Fruit fly (Drosophila melanogaster) whole organism, wandering third instar larva: ENCODE results near the gene gdl.

Experiments used
- Abd-B ChIP-seq: fragments of >200 bp; optimal IDR thresholded peaks from 2 replicates; lab custom pipeline; 2017; ENCODE audit warnings: missing biosample characterization, missing genetic modification characterization
- CG32264 ChIP-seq: fragments of 200-800 bp; sonication (Bioruptor generic); optimal IDR thresholded peaks from 2 replicates; lab custom pipeline; 2016; ENCODE audit warnings: missing biosample characterization, missing genetic modification characterization
- CG9705 ChIP-seq: fragments of 200-800 bp; sonication (Bioruptor generic); optimal IDR thresholded peaks from 2 replicates; lab custom pipeline; 2018; ENCODE audit warnings: missing biosample characterization, mild to moderate bottlenecking, missing genetic modification characterization
- CrebA ChIP-seq: fragments of 200-800 bp; sonication (Bioruptor generic); optimal IDR thresholded peaks from 2 replicates; lab custom pipeline; 2016; ENCODE audit warnings: missing biosample characterization, mild to moderate bottlenecking, missing genetic modification characterization, borderline replicate concordance
- Dfd ChIP-seq: fragments of >200 bp; optimal IDR thresholded peaks from 2 replicates; lab custom pipeline; 2017; ENCODE audit warnings: missing biosample characterization, missing genetic modification characterization
- Dif ChIP-seq: fragments of 200-275, 200-300 bp; sonication (Bioruptor generic); optimal IDR thresholded peaks from 2 replicates; lab custom pipeline; 2018; ENCODE audit warnings: missing biosample characterization, missing genetic modification characterization; ENCODE audit not compliant: partially characterized antibody
- GATAd ChIP-seq: sonication (Bioruptor generic); optimal IDR thresholded peaks from 2 replicates; lab custom pipeline; 2016; ENCODE audit warnings: missing biosample characterization, missing genetic modification characterization
- HLH106 ChIP-seq: fragments of 200-800 bp; optimal IDR thresholded peaks from 3 replicates; lab custom pipeline; 2019; ENCODE audit warnings: missing biosample characterization, mild to moderate bottlenecking, missing genetic modification characterization, moderate library complexity
- Hr78 ChIP-seq: fragments of >200 bp; optimal IDR thresholded peaks from 2 replicates; lab custom pipeline; 2017; ENCODE audit warnings: missing biosample characterization, missing genetic modification characterization
- Hr83 ChIP-seq: fragments of 200-300 bp; sonication (Bioruptor generic); optimal IDR thresholded peaks from 2 replicates; lab custom pipeline; 2016; ENCODE audit warnings: missing biosample characterization, mild to moderate bottlenecking, missing genetic modification characterization, moderate library complexity; ENCODE audit not compliant: poor library complexity, severe bottlenecking
- Mio ChIP-seq: sonication (Bioruptor generic); optimal IDR thresholded peaks from 2 replicates; lab custom pipeline; 2016; ENCODE audit warnings: missing biosample characterization, missing genetic modification characterization
- Myc ChIP-seq: fragments of >200 bp; optimal IDR thresholded peaks from 2 replicates; lab custom pipeline; 2017
- N ChIP-seq: fragments of >200 bp; optimal IDR thresholded peaks from 2 replicates; lab custom pipeline; 2018; ENCODE audit warnings: missing biosample characterization, missing external identifiers, missing genetic modification characterization
- OdsH ChIP-seq: fragments of 200-800 bp; sonication (Bioruptor generic); optimal IDR thresholded peaks from 2 replicates; lab custom pipeline; 2016; ENCODE audit warnings: missing biosample characterization, mild to moderate bottlenecking, missing genetic modification characterization
- Rel ChIP-seq, 2 experiments: fragments of 200-800 bp; sonication (Bioruptor generic) in 1 of 2; optimal IDR thresholded peaks; 2 replicates in 1 of 2; 3 replicates in 1 of 2; lab custom pipeline; 2016 to 2019; ENCODE audit warnings: mild to moderate bottlenecking in 2 of 2, missing biosample characterization in 2 of 2, missing genetic modification characterization in 2 of 2, moderate library complexity in 1 of 2
- Sp1 ChIP-seq: fragments of 200-800 bp; sonication (Bioruptor generic); optimal IDR thresholded peaks from 3 replicates; lab custom pipeline; 2019; ENCODE audit warnings: missing biosample characterization, mild to moderate bottlenecking, missing genetic modification characterization, moderate library complexity
- Vsx2 ChIP-seq: fragments of 200-300, 225-300 bp; sonication (Bioruptor generic); optimal IDR thresholded peaks from 2 replicates; lab custom pipeline; 2018; ENCODE audit warnings: missing biosample characterization, missing genetic modification characterization; ENCODE audit not compliant: partially characterized antibody
- br ChIP-seq: fragments of 200-800 bp; sonication (Bioruptor generic); optimal IDR thresholded peaks from 2 replicates; lab custom pipeline; 2016; ENCODE audit warnings: missing biosample characterization, missing genetic modification characterization
- brk ChIP-seq: fragments of 200-800 bp; sonication (Bioruptor generic); optimal IDR thresholded peaks from 2 replicates; lab custom pipeline; 2016; ENCODE audit warnings: missing biosample characterization, mild to moderate bottlenecking, missing genetic modification characterization
- dl ChIP-seq, 2 experiments: fragments of 175-275, 200-275 bp in 1 of 2; fragments of 200-275 bp in 1 of 2; sonication (Bioruptor generic); optimal IDR thresholded peaks; lab custom pipeline; 2018; ENCODE audit warnings: mild to moderate bottlenecking in 2 of 2, missing biosample characterization in 2 of 2, missing genetic modification characterization in 2 of 2, moderate library complexity in 2 of 2; ENCODE audit not compliant: partially characterized antibody in 2 of 2, insufficient read depth in 1 of 2
- ey ChIP-seq: fragments of 200-800 bp; sonication (Bioruptor generic); optimal IDR thresholded peaks from 2 replicates; lab custom pipeline; 2016; ENCODE audit warnings: missing biosample characterization, missing genetic modification characterization
- h ChIP-seq: fragments of 200-800 bp; sonication (Bioruptor generic); optimal IDR thresholded peaks from 3 replicates; lab custom pipeline; 2016; ENCODE audit warnings: missing biosample characterization, mild to moderate bottlenecking, missing genetic modification characterization
- jim ChIP-seq: fragments of 175-275, 200-325 bp; sonication (Bioruptor generic); optimal IDR thresholded peaks from 2 replicates; lab custom pipeline; 2016; ENCODE audit warnings: missing biosample characterization, mild to moderate bottlenecking, missing genetic modification characterization
- lola ChIP-seq: fragments of >200 bp; optimal IDR thresholded peaks from 2 replicates; lab custom pipeline; 2017; ENCODE audit warnings: missing biosample characterization, missing genetic modification characterization
- pan ChIP-seq: fragments of >200 bp; optimal IDR thresholded peaks from 2 replicates; lab custom pipeline; 2017
- psq ChIP-seq: fragments of 200-800 bp; sonication (Bioruptor generic); optimal IDR thresholded peaks from 3 replicates; lab custom pipeline; 2017; ENCODE audit warnings: missing biosample characterization, mild to moderate bottlenecking, missing genetic modification characterization, moderate library complexity
- rgr ChIP-seq: fragments of 200-800 bp; sonication (Bioruptor generic); optimal IDR thresholded peaks from 3 replicates; lab custom pipeline; 2016; ENCODE audit warnings: missing biosample characterization, mild to moderate bottlenecking, missing genetic modification characterization
- sage ChIP-seq: fragments of 200-800 bp; sonication (Bioruptor generic); optimal IDR thresholded peaks from 2 replicates; lab custom pipeline; 2016; ENCODE audit warnings: missing biosample characterization, mild to moderate bottlenecking, missing genetic modification characterization
- sv ChIP-seq: fragments of 200-800 bp; sonication (Bioruptor generic); optimal IDR thresholded peaks from 3 replicates; lab custom pipeline; 2016; ENCODE audit warnings: missing biosample characterization, missing genetic modification characterization
- tai ChIP-seq: sonication (Bioruptor generic); optimal IDR thresholded peaks from 2 replicates; lab custom pipeline; 2016; ENCODE audit warnings: missing biosample characterization, missing genetic modification characterization
- usp ChIP-seq: fragments of >200 bp; optimal IDR thresholded peaks from 2 replicates; lab custom pipeline; 2017; ENCODE audit warnings: missing biosample characterization, missing genetic modification characterization
- woc ChIP-seq: sonication (Bioruptor generic); optimal IDR thresholded peaks from 2 replicates; lab custom pipeline; 2016; ENCODE audit warnings: missing biosample characterization, mild to moderate bottlenecking, missing genetic modification characterization

Gene gdl

DNA sequence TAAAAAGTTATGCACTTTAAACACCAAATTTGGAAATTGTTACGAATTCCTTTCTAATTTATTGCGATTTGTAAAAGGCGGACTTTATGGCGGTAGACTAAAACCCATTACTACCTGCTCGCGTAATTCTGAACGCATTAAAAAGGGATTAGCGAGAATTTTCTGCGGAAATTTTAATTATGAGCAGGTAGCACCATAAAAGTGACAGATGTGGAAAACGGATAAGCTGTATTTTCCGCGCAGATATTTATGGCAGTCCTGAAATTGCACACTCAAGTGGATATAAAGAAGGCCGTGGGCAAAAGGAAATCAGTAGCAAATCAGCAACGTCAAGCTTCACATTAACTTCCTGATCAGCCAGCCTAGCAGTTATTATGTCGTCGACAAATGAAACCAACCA lies 495 bp upstream of the gdl start, which contains the start of gene Z600:
TSS of gene Z600 (plus strand) at position 312 of the 400 bp plus-strand sequence.
- TF ChIP-seq jim (GFP tag; lab: Kevin White, UChicago): no peak
- TF ChIP-seq lola (GFP tag; lab: Kevin White, UChicago): no peak
- TF ChIP-seq rgr (GFP tag; lab: Kevin White, UChicago): no peak
- no peak for TF ChIP-seq Mio
- no peak for TF ChIP-seq Hr83 (GFP tag; lab: Kevin White, UChicago)
- no peak for TF ChIP-seq GATAd (GFP tag; lab: Kevin White, UChicago)
- TF ChIP-seq Dfd (GFP tag; lab: Kevin White, UChicago): no peak
- no peak for TF ChIP-seq CG32264
- no peak for TF ChIP-seq Sp1
- no peak for TF ChIP-seq CrebA
- TF ChIP-seq dl (GFP tag; optimal IDR thresholded peaks at IDR 0.05; lab: Kevin White, UChicago; ENCODE audit: insufficient read depth in 1 of 2, partially characterized antibody in 2 of 2): no peak
- TF ChIP-seq Vsx2: no peak
- TF ChIP-seq pan (lab: Kevin White, UChicago): no peak
- TF ChIP-seq HLH106 (tag; lab: Kevin White, UChicago): no peak
- no peak for TF ChIP-seq brk (GFP tag; lab: Kevin White, UChicago)
- TF ChIP-seq Rel (GFP tag; optimal IDR thresholded peaks at IDR 0.05; lab: Kevin White, UChicago): no peak
- no peak for TF ChIP-seq Rel (tag; optimal IDR thresholded peaks at IDR 0.05; lab: Kevin White, UChicago)
- TF ChIP-seq sage (GFP tag; lab: Kevin White, UChicago): no peak
- no peak for TF ChIP-seq usp (GFP tag; lab: Kevin White, UChicago)

DNA sequence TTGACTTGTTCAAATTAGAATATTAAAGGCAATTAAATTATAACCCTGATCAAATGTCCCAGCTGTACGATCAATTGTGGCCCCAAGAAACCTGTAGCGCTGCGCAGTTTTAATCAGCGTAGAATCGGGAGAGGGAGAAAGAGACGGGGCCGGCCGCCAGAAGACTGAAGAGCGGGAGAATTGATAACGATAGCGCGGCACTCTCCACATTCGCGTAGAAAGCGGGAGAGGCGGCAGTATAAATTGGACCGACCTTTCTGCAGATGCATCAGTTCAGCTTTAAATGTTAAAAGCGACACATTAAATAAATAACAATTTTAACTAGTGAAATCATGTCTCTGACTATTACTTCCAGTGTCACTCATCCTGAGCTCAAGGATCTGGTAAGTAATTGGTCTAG lies 1.5 kb downstream of the gdl start, which contains the start of gene MsrA:
TSS of gene MsrA (plus strand) at position 266 of the 400 bp plus-strand sequence.
- TF ChIP-seq N (GFP tag; lab: Kevin White, UChicago) (no peak), dl (GFP tag; optimal IDR thresholded peaks at IDR 0.05; lab: Kevin White, UChicago; ENCODE audit: insufficient read depth in 1 of 2, partially characterized antibody in 2 of 2) (peak; percentile 74 to 84), br (no peak), Vsx2 (no peak), woc (no peak), Dfd (GFP tag; lab: Kevin White, UChicago) (no peak), OdsH (GFP tag; lab: Kevin White, UChicago) (peak; percentile 16), tai (no peak), h (GFP tag; lab: Kevin White, UChicago) (peak; percentile 28), sv (no peak), CG9705 (GFP tag; lab: Kevin White, UChicago) (no peak), Dif (GFP tag; lab: Kevin White, UChicago) (peak; percentile 81), HLH106 (tag; lab: Kevin White, UChicago) (no peak), CG32264 (no peak), GATAd (GFP tag; lab: Kevin White, UChicago) (no peak), rgr (GFP tag; lab: Kevin White, UChicago) (peak; percentile 9), Sp1 (peak; percentile 25), Rel (GFP tag; optimal IDR thresholded peaks at IDR 0.05; lab: Kevin White, UChicago) (no peak), Rel (tag; optimal IDR thresholded peaks at IDR 0.05; lab: Kevin White, UChicago) (no peak), CrebA (no peak), Abd-B (GFP tag; lab: Kevin White, UChicago) (no peak)
- TF ChIP-seq, all 38 proteins: peak for 6

DNA sequence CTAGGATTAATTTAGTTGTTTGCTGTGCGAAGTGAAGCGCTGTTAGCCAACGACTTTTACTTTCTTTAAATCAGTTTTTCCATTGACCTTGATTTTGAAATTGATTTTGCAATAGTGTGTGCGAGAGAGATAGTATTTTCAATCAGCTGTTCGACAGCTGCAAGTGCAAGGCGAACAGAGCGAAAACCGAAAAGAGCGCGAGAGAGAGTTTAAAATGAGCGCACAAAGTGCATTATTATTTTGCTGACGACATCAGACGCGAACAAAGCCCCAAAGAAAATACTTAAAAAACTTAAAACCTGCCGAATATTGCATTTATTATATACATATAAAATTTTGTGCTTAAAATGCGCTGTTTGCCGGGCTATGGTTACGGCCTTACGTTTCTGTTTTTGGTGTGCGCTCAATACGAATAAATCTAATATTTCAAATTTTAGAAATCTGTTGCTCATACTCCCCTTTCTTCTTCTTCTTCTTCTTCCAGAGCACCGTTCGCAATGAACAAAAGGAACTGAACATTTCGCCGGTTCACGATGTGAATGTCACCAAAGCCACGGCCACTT lies 2.5 kb downstream of the gdl start:
- TF ChIP-seq ey (GFP tag; lab: Kevin White, UChicago) (no peak), rgr (GFP tag; lab: Kevin White, UChicago) (peak; percentile 11), sage (GFP tag; lab: Kevin White, UChicago) (peak; percentile 18), sv (no peak), Rel (GFP tag; optimal IDR thresholded peaks at IDR 0.05; lab: Kevin White, UChicago) (no peak), Rel (tag; optimal IDR thresholded peaks at IDR 0.05; lab: Kevin White, UChicago) (peak; percentile 2), Dif (GFP tag; lab: Kevin White, UChicago) (peak; percentile 57), Myc (no peak), dl (GFP tag; optimal IDR thresholded peaks at IDR 0.05; lab: Kevin White, UChicago; ENCODE audit: insufficient read depth in 1 of 2, partially characterized antibody in 2 of 2) (peak; percentile 44 to 66), Hr78 (GFP tag; lab: Kevin White, UChicago) (no peak), psq (GFP tag; lab: Kevin White, UChicago) (no peak), brk (GFP tag; lab: Kevin White, UChicago) (peak; percentile 49)

DNA sequence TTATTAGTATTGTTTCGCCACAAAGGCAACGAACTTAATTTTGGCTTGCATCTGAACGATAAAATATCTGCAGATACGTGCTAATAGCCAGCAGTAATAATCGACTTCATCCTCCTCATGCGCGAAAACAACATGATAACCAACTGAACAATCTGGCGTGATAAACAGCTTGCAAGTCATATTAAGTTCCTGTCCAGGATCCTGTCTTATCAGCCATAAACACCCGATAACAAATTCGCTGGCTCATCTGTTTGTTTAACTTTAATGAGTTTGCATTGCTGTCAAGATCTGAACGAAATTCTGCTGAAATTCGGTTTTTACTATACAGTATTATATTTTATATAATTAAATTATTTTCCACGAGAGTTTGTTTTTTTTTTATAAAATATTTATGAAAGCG lies 4.0 kb downstream of the gdl start:
- TF ChIP-seq usp (GFP tag; lab: Kevin White, UChicago): no peak
- TF ChIP-seq psq (GFP tag; lab: Kevin White, UChicago): no peak
